Fruit fly (Drosophila melanogaster) whole organism, wandering third instar larva: ENCODE results near the gene ppk18.

Source experiments
- Abd-B ChIP-seq: fragments of >200 bp; optimal IDR thresholded peaks from 2 replicates; lab custom pipeline; 2017; ENCODE audit warnings: missing biosample characterization, missing genetic modification characterization
- CG32264 ChIP-seq: fragments of 200-800 bp; sonication (Bioruptor generic); optimal IDR thresholded peaks from 2 replicates; lab custom pipeline; 2016; ENCODE audit warnings: missing biosample characterization, missing genetic modification characterization
- CG9705 ChIP-seq: fragments of 200-800 bp; sonication (Bioruptor generic); optimal IDR thresholded peaks from 2 replicates; lab custom pipeline; 2018; ENCODE audit warnings: missing biosample characterization, mild to moderate bottlenecking, missing genetic modification characterization
- CrebA ChIP-seq: fragments of 200-800 bp; sonication (Bioruptor generic); optimal IDR thresholded peaks from 2 replicates; lab custom pipeline; 2016; ENCODE audit warnings: missing biosample characterization, mild to moderate bottlenecking, missing genetic modification characterization, borderline replicate concordance
- Dfd ChIP-seq: fragments of >200 bp; optimal IDR thresholded peaks from 2 replicates; lab custom pipeline; 2017; ENCODE audit warnings: missing biosample characterization, missing genetic modification characterization
- Dif ChIP-seq: fragments of 200-275, 200-300 bp; sonication (Bioruptor generic); optimal IDR thresholded peaks from 2 replicates; lab custom pipeline; 2018; ENCODE audit warnings: missing biosample characterization, missing genetic modification characterization; ENCODE audit not compliant: partially characterized antibody
- GATAd ChIP-seq: sonication (Bioruptor generic); optimal IDR thresholded peaks from 2 replicates; lab custom pipeline; 2016; ENCODE audit warnings: missing biosample characterization, missing genetic modification characterization
- HLH106 ChIP-seq: fragments of 200-800 bp; optimal IDR thresholded peaks from 3 replicates; lab custom pipeline; 2019; ENCODE audit warnings: missing biosample characterization, mild to moderate bottlenecking, missing genetic modification characterization, moderate library complexity
- Hnf4 ChIP-seq: fragments of 200-800 bp; sonication (Bioruptor generic); optimal IDR thresholded peaks from 2 replicates; lab custom pipeline; 2016; ENCODE audit warnings: missing biosample characterization, mild to moderate bottlenecking, missing genetic modification characterization
- Hr78 ChIP-seq: fragments of >200 bp; optimal IDR thresholded peaks from 2 replicates; lab custom pipeline; 2017; ENCODE audit warnings: missing biosample characterization, missing genetic modification characterization
- Hr83 ChIP-seq: fragments of 200-300 bp; sonication (Bioruptor generic); optimal IDR thresholded peaks from 2 replicates; lab custom pipeline; 2016; ENCODE audit warnings: missing biosample characterization, mild to moderate bottlenecking, missing genetic modification characterization, moderate library complexity; ENCODE audit not compliant: poor library complexity, severe bottlenecking
- Jra ChIP-seq: sonication (Bioruptor generic); optimal IDR thresholded peaks from 2 replicates; lab custom pipeline; 2016; ENCODE audit warnings: missing biosample characterization, missing genetic modification characterization
- Mio ChIP-seq: sonication (Bioruptor generic); optimal IDR thresholded peaks from 2 replicates; lab custom pipeline; 2016; ENCODE audit warnings: missing biosample characterization, missing genetic modification characterization
- Myc ChIP-seq: fragments of >200 bp; optimal IDR thresholded peaks from 2 replicates; lab custom pipeline; 2017
- N ChIP-seq: fragments of >200 bp; optimal IDR thresholded peaks from 2 replicates; lab custom pipeline; 2018; ENCODE audit warnings: missing biosample characterization, missing external identifiers, missing genetic modification characterization
- OdsH ChIP-seq: fragments of 200-800 bp; sonication (Bioruptor generic); optimal IDR thresholded peaks from 2 replicates; lab custom pipeline; 2016; ENCODE audit warnings: missing biosample characterization, mild to moderate bottlenecking, missing genetic modification characterization
- Rel ChIP-seq, 2 experiments: fragments of 200-800 bp; sonication (Bioruptor generic) in 1 of 2; optimal IDR thresholded peaks; 2 replicates in 1 of 2; 3 replicates in 1 of 2; lab custom pipeline; 2016 to 2019; ENCODE audit warnings: mild to moderate bottlenecking in 2 of 2, missing biosample characterization in 2 of 2, missing genetic modification characterization in 2 of 2, moderate library complexity in 1 of 2
- Sp1 ChIP-seq: fragments of 200-800 bp; sonication (Bioruptor generic); optimal IDR thresholded peaks from 3 replicates; lab custom pipeline; 2019; ENCODE audit warnings: missing biosample characterization, mild to moderate bottlenecking, missing genetic modification characterization, moderate library complexity
- Vsx2 ChIP-seq: fragments of 200-300, 225-300 bp; sonication (Bioruptor generic); optimal IDR thresholded peaks from 2 replicates; lab custom pipeline; 2018; ENCODE audit warnings: missing biosample characterization, missing genetic modification characterization; ENCODE audit not compliant: partially characterized antibody
- br ChIP-seq: fragments of 200-800 bp; sonication (Bioruptor generic); optimal IDR thresholded peaks from 2 replicates; lab custom pipeline; 2016; ENCODE audit warnings: missing biosample characterization, missing genetic modification characterization
- brk ChIP-seq: fragments of 200-800 bp; sonication (Bioruptor generic); optimal IDR thresholded peaks from 2 replicates; lab custom pipeline; 2016; ENCODE audit warnings: missing biosample characterization, mild to moderate bottlenecking, missing genetic modification characterization
- dl ChIP-seq, 2 experiments: fragments of 175-275, 200-275 bp in 1 of 2; fragments of 200-275 bp in 1 of 2; sonication (Bioruptor generic); optimal IDR thresholded peaks; lab custom pipeline; 2018; ENCODE audit warnings: mild to moderate bottlenecking in 2 of 2, missing biosample characterization in 2 of 2, missing genetic modification characterization in 2 of 2, moderate library complexity in 2 of 2; ENCODE audit not compliant: partially characterized antibody in 2 of 2, insufficient read depth in 1 of 2
- dmrt93B ChIP-seq: fragments of 200-800 bp; sonication (Bioruptor generic); optimal IDR thresholded peaks from 2 replicates; lab custom pipeline; 2018; ENCODE audit warnings: missing biosample characterization, mild to moderate bottlenecking, missing genetic modification characterization
- dsf ChIP-seq: sonication (Bioruptor generic); optimal IDR thresholded peaks from 2 replicates; lab custom pipeline; 2016; ENCODE audit warnings: missing biosample characterization, missing genetic modification characterization, borderline replicate concordance
- ey ChIP-seq: fragments of 200-800 bp; sonication (Bioruptor generic); optimal IDR thresholded peaks from 2 replicates; lab custom pipeline; 2016; ENCODE audit warnings: missing biosample characterization, missing genetic modification characterization
- foxo ChIP-seq, 2 experiments: fragments of 200-800 bp; sonication (Bioruptor generic); optimal IDR thresholded peaks; 2 replicates in 1 of 2; 3 replicates in 1 of 2; lab custom pipeline; 2016 to 2017; ENCODE audit warnings: missing biosample characterization in 2 of 2, missing genetic modification characterization in 2 of 2
- fru ChIP-seq: fragments of 200-800 bp; sonication (Bioruptor generic); optimal IDR thresholded peaks from 3 replicates; lab custom pipeline; 2016; ENCODE audit warnings: missing biosample characterization, mild to moderate bottlenecking, missing genetic modification characterization
- h ChIP-seq: fragments of 200-800 bp; sonication (Bioruptor generic); optimal IDR thresholded peaks from 3 replicates; lab custom pipeline; 2016; ENCODE audit warnings: missing biosample characterization, mild to moderate bottlenecking, missing genetic modification characterization
- jim ChIP-seq: fragments of 175-275, 200-325 bp; sonication (Bioruptor generic); optimal IDR thresholded peaks from 2 replicates; lab custom pipeline; 2016; ENCODE audit warnings: missing biosample characterization, mild to moderate bottlenecking, missing genetic modification characterization
- lola ChIP-seq: fragments of >200 bp; optimal IDR thresholded peaks from 2 replicates; lab custom pipeline; 2017; ENCODE audit warnings: missing biosample characterization, missing genetic modification characterization
- pan ChIP-seq: fragments of >200 bp; optimal IDR thresholded peaks from 2 replicates; lab custom pipeline; 2017
- psq ChIP-seq: fragments of 200-800 bp; sonication (Bioruptor generic); optimal IDR thresholded peaks from 3 replicates; lab custom pipeline; 2017; ENCODE audit warnings: missing biosample characterization, mild to moderate bottlenecking, missing genetic modification characterization, moderate library complexity
- rgr ChIP-seq: fragments of 200-800 bp; sonication (Bioruptor generic); optimal IDR thresholded peaks from 3 replicates; lab custom pipeline; 2016; ENCODE audit warnings: missing biosample characterization, mild to moderate bottlenecking, missing genetic modification characterization
- sage ChIP-seq: fragments of 200-800 bp; sonication (Bioruptor generic); optimal IDR thresholded peaks from 2 replicates; lab custom pipeline; 2016; ENCODE audit warnings: missing biosample characterization, mild to moderate bottlenecking, missing genetic modification characterization
- sv ChIP-seq: fragments of 200-800 bp; sonication (Bioruptor generic); optimal IDR thresholded peaks from 3 replicates; lab custom pipeline; 2016; ENCODE audit warnings: missing biosample characterization, missing genetic modification characterization
- tai ChIP-seq: sonication (Bioruptor generic); optimal IDR thresholded peaks from 2 replicates; lab custom pipeline; 2016; ENCODE audit warnings: missing biosample characterization, missing genetic modification characterization
- usp ChIP-seq: fragments of >200 bp; optimal IDR thresholded peaks from 2 replicates; lab custom pipeline; 2017; ENCODE audit warnings: missing biosample characterization, missing genetic modification characterization
- woc ChIP-seq: sonication (Bioruptor generic); optimal IDR thresholded peaks from 2 replicates; lab custom pipeline; 2016; ENCODE audit warnings: missing biosample characterization, mild to moderate bottlenecking, missing genetic modification characterization

Gene ppk18

DNA sequence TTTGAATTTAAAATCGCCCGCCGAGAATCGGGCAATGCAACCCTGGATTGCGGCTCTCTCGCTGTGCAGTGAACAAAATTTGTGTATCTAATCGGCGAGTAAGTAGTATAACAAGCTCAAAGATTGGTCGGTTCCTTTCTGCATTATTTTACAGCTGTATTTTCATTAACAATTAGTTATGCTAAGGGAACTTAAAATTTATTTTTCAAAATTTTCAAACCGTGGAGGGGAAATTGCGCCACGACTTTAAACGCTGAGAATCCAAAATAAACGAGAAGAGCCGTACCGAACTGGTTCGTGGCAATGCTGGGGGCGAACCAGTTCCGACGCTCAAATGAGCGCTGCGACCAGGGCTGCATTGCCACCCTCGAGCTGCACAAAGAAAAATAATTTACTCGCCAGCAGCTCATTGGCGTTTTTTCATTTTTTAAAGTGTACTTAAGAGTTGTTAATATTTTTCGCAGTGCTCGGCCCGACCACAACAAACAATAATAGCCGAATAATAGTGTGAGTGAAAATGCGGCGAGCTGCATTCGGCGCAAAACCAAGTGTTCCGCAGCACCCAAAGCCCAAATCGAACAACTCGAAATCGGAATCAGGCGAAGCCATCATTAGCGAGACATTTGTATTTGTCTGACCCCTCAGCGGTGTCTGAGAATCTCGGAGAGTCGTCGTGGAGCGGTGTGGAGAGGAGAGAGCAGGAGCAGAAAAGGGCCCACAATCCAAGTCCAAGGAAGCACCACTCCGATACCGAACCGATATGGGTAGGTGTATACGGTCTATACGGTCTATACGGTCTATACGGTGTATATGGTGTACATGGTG is 12.6 kb downstream of the ppk18 start, which contains the start of gene zf30C:
Gene zf30C (plus strand): TSS at position 353 of the 825 bp plus-strand sequence.
- TF ChIP-seq Sp1 (peak; percentile 77), pan (lab: Kevin White, UChicago) (no peak), dl (GFP tag; optimal IDR thresholded peaks at IDR 0.05; lab: Kevin White, UChicago; ENCODE audit: insufficient read depth in 1 of 2, partially characterized antibody in 2 of 2) (no peak), OdsH (peak; percentile 89), Hr78 (GFP tag; lab: Kevin White, UChicago) (no peak), Dfd (GFP tag; lab: Kevin White, UChicago) (no peak), sv (peak; percentile 84), Mio (peak; percentile 61), Jra (peak; percentile 95), usp (GFP tag; lab: Kevin White, UChicago) (no peak), lola (GFP tag; lab: Kevin White, UChicago) (no peak), dsf (peak; percentile 78), Hr83 (GFP tag; lab: Kevin White, UChicago) (peak; percentile 99), Rel (GFP tag; optimal IDR thresholded peaks at IDR 0.05; lab: Kevin White, UChicago) (no peak), Rel (tag; optimal IDR thresholded peaks at IDR 0.05; lab: Kevin White, UChicago) (peak; percentile 12), CG32264 (GFP tag; lab: Kevin White, UChicago) (peak; percentile 75), GATAd (GFP tag; lab: Kevin White, UChicago) (peak; percentile 57), foxo (GFP tag; optimal IDR thresholded peaks at IDR 0.05; lab: Kevin White, UChicago) (peak; percentile 44 to 96), dmrt93B (GFP tag; lab: Kevin White, UChicago) (peak; percentile 58), jim (GFP tag; lab: Kevin White, UChicago) (peak; percentile 93), fru (peak; percentile 90), brk (GFP tag; lab: Kevin White, UChicago) (no peak), N (GFP tag; lab: Kevin White, UChicago) (no peak), h (GFP tag; lab: Kevin White, UChicago) (peak; percentile 94), Vsx2 (GFP tag; lab: Kevin White, UChicago) (no peak), ey (GFP tag; lab: Kevin White, UChicago) (peak; percentile 94), tai (GFP tag; lab: Kevin White, UChicago) (no peak), rgr (GFP tag; lab: Kevin White, UChicago) (peak; percentile 94), CG9705 (GFP tag; lab: Kevin White, UChicago) (peak; percentile 59), psq (GFP tag; lab: Kevin White, UChicago) (peak; percentile 81), Myc (lab: Kevin White, UChicago) (peak; percentile 65), Hnf4 (GFP tag; lab: Kevin White, UChicago) (peak; percentile 96), br (GFP tag; lab: Kevin White, UChicago) (peak; percentile 90), HLH106 (tag; lab: Kevin White, UChicago) (peak; percentile 75), CrebA (GFP tag; lab: Kevin White, UChicago) (no peak), sage (no peak), woc (GFP tag; lab: Kevin White, UChicago) (peak; percentile 74), Abd-B (no peak), Dif (GFP tag; lab: Kevin White, UChicago) (no peak)

DNA sequence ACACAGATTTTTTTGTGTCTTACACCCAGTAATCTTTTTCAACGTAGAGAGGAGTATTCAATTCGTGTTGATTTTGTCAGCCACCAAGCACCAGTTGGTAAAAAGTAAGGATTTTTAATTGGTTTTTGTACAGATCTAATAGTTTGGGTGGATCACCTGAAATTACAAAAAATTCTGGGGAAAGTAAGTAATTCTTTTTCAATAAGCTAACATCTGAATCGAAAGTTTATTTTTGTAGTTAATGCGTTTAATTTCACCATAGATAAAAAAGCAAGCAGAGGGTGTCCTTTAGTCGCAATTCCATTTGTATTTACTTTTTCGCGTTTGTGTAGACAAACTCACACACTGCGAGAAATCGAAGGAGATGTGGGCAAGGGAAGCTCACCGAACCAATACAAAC is 16.0 kb downstream of the ppk18 start:
- TF ChIP-seq tai (GFP tag; lab: Kevin White, UChicago) (no peak), Hr83 (GFP tag; lab: Kevin White, UChicago) (no peak), Hr78 (GFP tag; lab: Kevin White, UChicago) (no peak), Sp1 (no peak), HLH106 (tag; lab: Kevin White, UChicago) (no peak), N (GFP tag; lab: Kevin White, UChicago) (no peak), Rel (GFP tag; optimal IDR thresholded peaks at IDR 0.05; lab: Kevin White, UChicago) (no peak), Rel (tag; optimal IDR thresholded peaks at IDR 0.05; lab: Kevin White, UChicago) (no peak), CG32264 (GFP tag; lab: Kevin White, UChicago) (no peak), jim (GFP tag; lab: Kevin White, UChicago) (no peak), foxo (GFP tag; optimal IDR thresholded peaks at IDR 0.05; lab: Kevin White, UChicago) (no peak)
